Comparison of ENCODE assay signal across 3 worm cellular contexts in the genomic region with DNA sequence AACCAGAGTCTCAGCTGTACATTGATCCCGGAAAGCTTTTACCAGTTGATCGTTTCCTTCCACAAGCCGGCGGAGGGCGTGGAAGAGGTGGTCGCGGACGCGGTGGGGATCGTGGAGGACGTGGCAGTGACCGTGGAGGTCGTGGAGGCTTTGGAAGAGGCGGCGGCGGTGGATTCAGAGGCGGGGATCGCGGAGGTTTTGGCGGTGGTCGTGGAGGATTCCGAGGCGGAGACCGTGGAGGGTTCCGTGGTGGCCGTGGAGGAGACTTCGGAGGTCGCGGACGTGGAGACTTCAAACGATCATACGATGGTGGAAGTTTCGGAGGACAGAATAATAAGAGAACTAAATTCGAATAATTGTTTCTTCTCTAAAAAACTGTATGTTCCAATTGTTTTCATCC.
TF ChIP-seq lines count a peak whose summit lies in the region.

No protein-coding gene starts in this region.

TF ChIP-seq in whole organism, L1 larva, 84 proteins besides CTCF, POLR2A, EP300 and RAD21:
- TF ChIP-seq sup-37 (GFP tag; optimal IDR thresholded peaks at IDR 0.05; lab: Kevin White, UChicago) (no peak), ceh-8 (GFP tag; optimal IDR thresholded peaks at IDR 0.05; lab: Kevin White, UChicago) (peak; percentile 50), efl-1 (optimal IDR thresholded peaks at IDR 0.05; lab: Kevin White, UChicago) (no peak), efl-1 (GFP tag; optimal IDR thresholded peaks at IDR 0.05 in 1 of 2; lab: Kevin White, UChicago) (peak in 1 of 2 experiments; percentile 10)

TF ChIP-seq in whole organism, L4 larva, 104 proteins besides CTCF, POLR2A, EP300 and RAD21:
- TF ChIP-seq egl-43 (GFP tag; IDR thresholded peaks at IDR 0.05; lab: Robert Waterston, UW) = peak; percentile 54
- peak; percentile 96 for TF ChIP-seq set-16 (GFP tag; IDR thresholded peaks at IDR 0.05; lab: Robert Waterston, UW)
- TF ChIP-seq unc-62 (GFP tag; optimal IDR thresholded peaks at IDR 0.05 in 1 of 2; lab: Kevin White, UChicago) = no peak
- no peak for TF ChIP-seq unc-62 (tag; optimal IDR thresholded peaks at IDR 0.05; lab: Kevin White, UChicago)
- 0 out of 4 replicates have a peak, but pooled peaks of 1 of the 2 experiments have one; percentile 33 for TF ChIP-seq madf-5 (GFP tag; IDR thresholded peaks at IDR 0.05; lab: Robert Waterston, UW)
- peak; percentile 21 for TF ChIP-seq aha-1 (tag; lab: Kevin White, UChicago)
- TF ChIP-seq dmd-9 (GFP tag; IDR thresholded peaks at IDR 0.05; lab: Robert Waterston, UW) = 0 out of 2 replicates have a peak, but pooled peaks have one; percentile 15
- no peak for TF ChIP-seq hmg-1.1 (GFP tag; IDR thresholded peaks at IDR 0.05; lab: Robert Waterston, UW)
- TF ChIP-seq spr-3 (GFP tag; optimal IDR thresholded peaks at IDR 0.05; lab: Kevin White, UChicago) = no peak
- no peak for TF ChIP-seq mxl-3 (GFP tag; optimal IDR thresholded peaks at IDR 0.05; lab: Kevin White, UChicago)

TF ChIP-seq in whole organism, young adult, 124 proteins besides CTCF, POLR2A, EP300 and RAD21:
- TF ChIP-seq egrh-3 (GFP tag; IDR thresholded peaks at IDR 0.05; lab: Robert Waterston, UW) (peak; percentile 95), hmg-1.2 (GFP tag; IDR thresholded peaks at IDR 0.05; lab: Robert Waterston, UW) (no peak), tbx-9 (tag; optimal IDR thresholded peaks at IDR 0.05; lab: Kevin White, UChicago; ENCODE audit: borderline replicate concordance) (no peak), zfh-2 (GFP tag; conservative IDR thresholded peaks at IDR 0.05; lab: Robert Waterston, UW) (peak; percentile 81), lsy-27 (tag; optimal IDR thresholded peaks at IDR 0.05; lab: Kevin White, UChicago; ENCODE audit: borderline replicate concordance, insufficient read depth) (no peak), mel-28 (tag; optimal IDR thresholded peaks at IDR 0.05; lab: Kevin White, UChicago; ENCODE audit: borderline replicate concordance) (no peak)
